Worm (Caenorhabditis elegans) whole organism, early embryonic: ENCODE measurements around the gene cnnm-3.

Source experiments
- B0310.2 ChIP-seq: sonication (generic microtip); optimal IDR thresholded peaks from 2 replicates; lab custom pipeline; 2016; ENCODE audit warnings: mild to moderate bottlenecking, missing genetic modification characterization, missing compliant biosample characterization
- F13C5.2 ChIP-seq: sonication (generic microtip); optimal IDR thresholded peaks from 2 replicates; lab custom pipeline; 2017; ENCODE audit warnings: mild to moderate bottlenecking, missing genetic modification characterization, inconsistent platforms, missing compliant biosample characterization
- aly-1 ChIP-seq: sonication (generic microtip); optimal IDR thresholded peaks from 2 replicates; lab custom pipeline; 2016; ENCODE audit warnings: missing genetic modification characterization, missing compliant biosample characterization
- ama-1 ChIP-seq: fragments of 150-350 bp; optimal IDR thresholded peaks from 2 replicates; lab custom pipeline; 2014
- ceh-13 ChIP-seq: fragments of 200-800 bp; sonication (Bioruptor generic); optimal IDR thresholded peaks from 2 replicates; lab custom pipeline; 2018; ENCODE audit warnings: mild to moderate bottlenecking, missing genetic modification characterization, missing compliant biosample characterization
- ceh-36 ChIP-seq: sonication (generic microtip); optimal IDR thresholded peaks from 2 replicates; lab custom pipeline; 2016; ENCODE audit warnings: missing genetic modification characterization, inconsistent platforms, missing compliant biosample characterization
- ets-7 ChIP-seq: sonication (generic microtip); optimal IDR thresholded peaks from 2 replicates; lab custom pipeline; 2016; ENCODE audit warnings: missing genotype, missing genetic modification characterization, missing compliant biosample characterization
- flt-1 ChIP-seq: fragments of 200-800 bp; sonication (Bioruptor generic); IDR thresholded peaks from 2 replicates; pipeline ENCODE4 v1.3.6; 2022; ENCODE audit warnings: missing genetic modification characterization, missing compliant biosample characterization
- hmbx-1 ChIP-seq: sonication (generic microtip); optimal IDR thresholded peaks from 2 replicates; lab custom pipeline; 2016; ENCODE audit warnings: mild to moderate bottlenecking, missing genetic modification characterization, missing compliant biosample characterization
- hmg-4 ChIP-seq: fragments of 200-800 bp; sonication (Bioruptor generic); optimal IDR thresholded peaks from 2 replicates; lab custom pipeline; 2018; ENCODE audit warnings: mild to moderate bottlenecking, missing genetic modification characterization, missing compliant biosample characterization
- hnd-1 ChIP-seq: sonication (generic microtip); optimal IDR thresholded peaks from 2 replicates; lab custom pipeline; 2016; ENCODE audit warnings: missing genetic modification characterization, missing compliant biosample characterization
- pes-1 ChIP-seq: fragments of 200-800 bp; sonication (Bioruptor generic); IDR thresholded peaks from 2 replicates; pipeline ENCODE4 v1.3.6; 2022; ENCODE audit warnings: missing genetic modification reagents, missing genetic modification characterization, missing compliant biosample characterization
- scrt-1 ChIP-seq: fragments of 200-800 bp; sonication (Bioruptor generic); IDR thresholded peaks from 2 replicates; pipeline ENCODE4 v1.3.6; 2022; ENCODE audit warnings: missing genetic modification characterization, missing compliant biosample characterization
- sea-1 ChIP-seq: fragments of 200-800 bp; sonication (Bioruptor generic); conservative IDR thresholded peaks from 2 replicates; pipeline ENCODE4 v1.3.6; 2022; ENCODE audit warnings: missing genetic modification characterization, missing compliant biosample characterization
- tbx-11 ChIP-seq: fragments of 200-800 bp; sonication (Bioruptor generic); IDR thresholded peaks from 2 replicates; pipeline ENCODE4 v1.3.6; 2022; ENCODE audit warnings: missing genetic modification characterization, missing compliant biosample characterization
- tbx-37 ChIP-seq: fragments of 200-800 bp; sonication (Bioruptor generic); conservative IDR thresholded peaks from 2 replicates; pipeline ENCODE4 v1.3.6; 2022; ENCODE audit warnings: missing genetic modification reagents, missing genetic modification characterization, missing compliant biosample characterization
- tra-4 ChIP-seq: sonication (generic microtip); optimal IDR thresholded peaks from 2 replicates; lab custom pipeline; 2017; ENCODE audit warnings: missing genetic modification characterization, missing compliant biosample characterization

Gene cnnm-3

DNA sequence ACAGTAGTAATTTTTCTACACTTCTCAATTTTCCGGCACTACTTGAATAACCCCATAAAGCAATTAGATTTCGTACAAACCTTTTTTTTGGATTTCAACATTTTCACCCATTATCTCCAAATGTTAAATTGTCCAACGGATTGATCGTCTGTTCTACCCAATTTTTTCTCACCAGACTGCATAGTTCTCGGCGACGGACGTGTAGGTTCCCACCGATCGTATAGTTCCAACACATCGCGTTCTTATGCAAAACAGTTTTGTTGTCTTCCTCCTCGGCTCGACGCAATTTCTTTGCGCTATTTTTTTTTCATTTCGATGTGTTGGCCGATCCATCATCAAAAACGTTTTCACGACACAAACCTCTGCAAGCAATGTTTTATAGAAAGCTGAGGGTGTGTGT is 41.9 kb downstream of the cnnm-3 start, which contains the start of gene Y41G9A.6:
TSS of gene Y41G9A.6 (minus strand) at position 101 of the 400 bp plus-strand sequence.
- TF ChIP-seq tbx-11 (GFP tag; lab: Robert Waterston, UW) (no peak), ceh-36 (tag; lab: Kevin White, UChicago) (no peak), ceh-13 (GFP tag; lab: Kevin White, UChicago) (no peak), F13C5.2 (no peak), ama-1 (lab: Kevin White, UChicago) (no peak), B0310.2 (no peak), hmbx-1 (tag; lab: Kevin White, UChicago) (no peak), hnd-1 (tag; lab: Kevin White, UChicago) (no peak), hmg-4 (no peak), tra-4 (tag; lab: Kevin White, UChicago) (no peak), ets-7 (tag; lab: Kevin White, UChicago) (no peak), sea-1 (no peak), flt-1 (no peak), aly-1 (no peak), scrt-1 (GFP tag; lab: Robert Waterston, UW) (no peak), pes-1 (GFP tag; lab: Robert Waterston, UW) (no peak)

DNA sequence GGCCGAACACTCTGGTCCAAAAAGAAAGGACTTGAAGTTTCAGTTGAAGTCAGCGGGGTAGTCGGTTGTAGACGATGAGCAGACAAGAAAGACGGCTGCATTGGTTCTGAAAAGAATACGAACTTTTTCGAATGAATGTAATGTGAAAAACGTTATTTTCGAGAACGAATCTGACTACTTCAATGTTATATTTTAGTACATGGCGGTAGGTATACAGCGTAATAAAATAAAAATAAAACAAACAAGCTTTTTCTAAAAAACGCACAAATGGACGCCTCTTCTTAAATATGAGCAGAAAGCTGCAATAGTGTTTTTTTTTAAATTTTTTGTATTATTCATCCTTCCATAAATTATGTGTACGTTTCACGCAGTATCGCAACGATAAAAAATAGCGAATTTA is 46.0 kb downstream of the cnnm-3 start, which contains the start of gene Y41G9A.17:
TSS of gene Y41G9A.17 (minus strand) at position 101 of the 400 bp plus-strand sequence.
- no peak for TF ChIP-seq ets-7 (tag; lab: Kevin White, UChicago)
- no peak for TF ChIP-seq F13C5.2
- TF ChIP-seq aly-1, result no peak
- no peak for TF ChIP-seq hmg-4
- no peak for TF ChIP-seq tbx-37
- no peak for TF ChIP-seq ceh-13 (GFP tag; lab: Kevin White, UChicago)
- TF ChIP-seq flt-1, result no peak
- TF ChIP-seq pes-1 (GFP tag; lab: Robert Waterston, UW), result no peak
- TF ChIP-seq B0310.2, result no peak
- no peak for TF ChIP-seq sea-1
- TF ChIP-seq ama-1 (lab: Kevin White, UChicago), result no peak
- TF ChIP-seq tbx-11 (GFP tag; lab: Robert Waterston, UW), result no peak
- TF ChIP-seq ceh-36 (tag; lab: Kevin White, UChicago), result no peak

- TF ChIP-seq flt-1 (peak; percentile 73), hmbx-1 (tag; lab: Kevin White, UChicago) (no peak), ets-7 (tag; lab: Kevin White, UChicago) (peak; percentile 55), tbx-11 (GFP tag; lab: Robert Waterston, UW) (no peak), sea-1 (no peak), hmg-4 (peak; percentile 80), scrt-1 (GFP tag; lab: Robert Waterston, UW) (peak; percentile 67; the same call in 1 of the 2 replicates), hnd-1 (tag; lab: Kevin White, UChicago) (peak; percentile 37), aly-1 (no peak), F13C5.2 (peak; percentile 94), ceh-36 (tag; lab: Kevin White, UChicago) (no peak), B0310.2 (peak; percentile 5), tbx-37 (peak; percentile 58; the same call in 1 of the 2 replicates), pes-1 (GFP tag; lab: Robert Waterston, UW) (peak; percentile 76), tra-4 (tag; lab: Kevin White, UChicago) (no peak), ama-1 (lab: Kevin White, UChicago) (no peak), ceh-13 (GFP tag; lab: Kevin White, UChicago) (no peak)
These were observed 48.7 kb downstream of the cnnm-3 start for ce11 chrX:2996976-2997399.

- TF ChIP-seq hmbx-1 (tag; lab: Kevin White, UChicago) (no peak), B0310.2 (no peak), hnd-1 (tag; lab: Kevin White, UChicago) (no peak), F13C5.2 (no peak), scrt-1 (GFP tag; lab: Robert Waterston, UW) (no peak), hmg-4 (no peak), ceh-36 (tag; lab: Kevin White, UChicago) (no peak), ets-7 (tag; lab: Kevin White, UChicago) (no peak), aly-1 (no peak), sea-1 (no peak), flt-1 (no peak), tbx-37 (no peak), tra-4 (tag; lab: Kevin White, UChicago) (no peak), ama-1 (lab: Kevin White, UChicago) (no peak), pes-1 (GFP tag; lab: Robert Waterston, UW) (no peak), ceh-13 (GFP tag; lab: Kevin White, UChicago) (no peak), tbx-11 (GFP tag; lab: Robert Waterston, UW) (no peak)
These were observed 49.3 kb downstream of the cnnm-3 start for ce11 chrX:2996318-2996717.

- TF ChIP-seq hmg-4, result no peak
- TF ChIP-seq pes-1 (GFP tag; lab: Robert Waterston, UW), result 0 out of 2 replicates have a peak, but pooled peaks have one; percentile 8
These were observed 55.5 kb downstream of the cnnm-3 start for ce11 chrX:2990145-2990544.
